Fruit fly (Drosophila melanogaster) whole organism, embryonic: ENCODE measurements around the gene CG44362.

Source experiments
- Bdp1 ChIP-seq: fragments of 200-800 bp; sonication (Bioruptor generic); optimal IDR thresholded peaks from 3 replicates; lab custom pipeline; 2016; ENCODE audit warnings: missing biosample characterization, missing genetic modification characterization
- CG10462 ChIP-seq: fragments of 200-800 bp; sonication (Bioruptor generic); optimal IDR thresholded peaks from 2 replicates; lab custom pipeline; 2016; ENCODE audit warnings: missing biosample characterization, missing genetic modification characterization
- CG11456 ChIP-seq: fragments of 200-800 bp; sonication (Bioruptor generic); IDR thresholded peaks from 3 replicates; pipeline ENCODE4 v1.3.6; 2022; ENCODE audit warnings: missing biosample characterization, missing genetic modification characterization
- CG13123 ChIP-seq: fragments of 200-800 bp; sonication (Bioruptor generic); optimal IDR thresholded peaks from 2 replicates; lab custom pipeline; 2016; ENCODE audit warnings: missing biosample characterization, missing genetic modification characterization
- CG13775 ChIP-seq: fragments of 200-800 bp; sonication (Bioruptor generic); optimal IDR thresholded peaks from 3 replicates; lab custom pipeline; 2017; ENCODE audit warnings: missing biosample characterization, mild to moderate bottlenecking, missing genetic modification characterization
- CG13894 ChIP-seq: fragments of 200-800 bp; sonication (Bioruptor generic); optimal IDR thresholded peaks from 3 replicates; lab custom pipeline; 2018; ENCODE audit warnings: missing biosample characterization, mild to moderate bottlenecking, missing genetic modification characterization, moderate library complexity
- CG14441 ChIP-seq: fragments of 200-800 bp; sonication (Bioruptor generic); IDR thresholded peaks from 2 replicates; pipeline ENCODE4 v1.3.6; 2022; ENCODE audit warnings: missing biosample characterization, missing genetic modification characterization
- CG15011 ChIP-seq: fragments of 200-800 bp; sonication (Bioruptor generic); optimal IDR thresholded peaks from 3 replicates; lab custom pipeline; 2018; ENCODE audit warnings: missing biosample characterization, mild to moderate bottlenecking, missing genetic modification characterization
- CG1602 ChIP-seq: fragments of 200-800 bp; sonication (Bioruptor generic); optimal IDR thresholded peaks from 3 replicates; lab custom pipeline; 2016; ENCODE audit warnings: missing biosample characterization, missing genetic modification characterization
- CG16779 ChIP-seq: fragments of 200-800 bp; sonication (Bioruptor generic); IDR thresholded peaks from 2 replicates; pipeline ENCODE4 v1.3.6; 2022; ENCODE audit warnings: missing biosample characterization, missing genetic modification characterization
- CG17802 ChIP-seq: fragments of 200-800 bp; sonication (Bioruptor generic); optimal IDR thresholded peaks from 2 replicates; lab custom pipeline; 2018; ENCODE audit warnings: missing biosample characterization, mild to moderate bottlenecking, missing genetic modification characterization, moderate library complexity
- CG18011 ChIP-seq: fragments of 200-800 bp; sonication (Bioruptor generic); optimal IDR thresholded peaks from 2 replicates; lab custom pipeline; 2017; ENCODE audit warnings: missing biosample characterization, missing genetic modification characterization, mild to moderate bottlenecking, moderate library complexity, missing genotype
- CG2120 ChIP-seq: fragments of 200-800 bp; sonication (Bioruptor generic); optimal IDR thresholded peaks from 3 replicates; lab custom pipeline; 2016; ENCODE audit warnings: missing biosample characterization, missing genetic modification characterization
- CG2678 ChIP-seq: fragments of 200-800 bp; sonication (Bioruptor generic); optimal IDR thresholded peaks from 3 replicates; lab custom pipeline; 2019; ENCODE audit warnings: missing biosample characterization, mild to moderate bottlenecking, missing genetic modification characterization, moderate library complexity
- CG3065 ChIP-seq: fragments of 200-800 bp; sonication (Bioruptor generic); optimal IDR thresholded peaks from 2 replicates; lab custom pipeline; 2016; ENCODE audit warnings: missing biosample characterization, missing genetic modification characterization
- CG31224 ChIP-seq: fragments of 200-800 bp; sonication (Bioruptor generic); IDR thresholded peaks from 2 replicates; pipeline ENCODE4 v1.3.6; 2022; ENCODE audit warnings: missing biosample characterization, missing genetic modification characterization
- CG3163 ChIP-seq: fragments of 200-800 bp; sonication (Bioruptor generic); optimal IDR thresholded peaks from 3 replicates; lab custom pipeline; 2016; ENCODE audit warnings: missing biosample characterization, missing genetic modification characterization
- CG32532 ChIP-seq: fragments of 200-800 bp; sonication (Bioruptor generic); IDR thresholded peaks from 2 replicates; pipeline ENCODE4 v1.3.6; 2022; ENCODE audit warnings: missing biosample characterization, missing genetic modification characterization
- CG33213 ChIP-seq: fragments of 200-800 bp; sonication (Bioruptor generic); optimal IDR thresholded peaks from 3 replicates; lab custom pipeline; 2016; ENCODE audit warnings: missing biosample characterization, missing genetic modification characterization
- CG4820 ChIP-seq: fragments of 200-800 bp; sonication (Bioruptor generic); optimal IDR thresholded peaks from 3 replicates; lab custom pipeline; 2016; ENCODE audit warnings: missing biosample characterization, missing genetic modification characterization
- CG5953 ChIP-seq: fragments of 200-800 bp; sonication (Bioruptor generic); IDR thresholded peaks from 2 replicates; pipeline ENCODE4 v1.3.6; 2022; ENCODE audit warnings: missing biosample characterization, missing genetic modification characterization
- CG6175 ChIP-seq: fragments of 200-800 bp; sonication (Bioruptor generic); IDR thresholded peaks from 3 replicates; pipeline ENCODE4 v1.3.6; 2022; ENCODE audit warnings: missing biosample characterization, missing genetic modification characterization
- CG6765 ChIP-seq: fragments of 200-800 bp; sonication (Bioruptor generic); optimal IDR thresholded peaks from 3 replicates; lab custom pipeline; 2017; ENCODE audit warnings: missing biosample characterization, mild to moderate bottlenecking, missing genetic modification characterization
- CoRest ChIP-seq: fragments of 200-800 bp; sonication (Bioruptor generic); optimal IDR thresholded peaks from 3 replicates; lab custom pipeline; 2018; ENCODE audit warnings: missing biosample characterization, mild to moderate bottlenecking, missing genetic modification characterization, moderate library complexity
- Deaf1 ChIP-seq: fragments of 200-800 bp; optimal IDR thresholded peaks from 3 replicates; lab custom pipeline; 2019; ENCODE audit warnings: missing biosample characterization, mild to moderate bottlenecking, missing genetic modification characterization, moderate library complexity
- Dek ChIP-seq: fragments of 200-800 bp; sonication (Bioruptor generic); optimal IDR thresholded peaks from 3 replicates; lab custom pipeline; 2019; ENCODE audit warnings: missing biosample characterization, mild to moderate bottlenecking, missing genetic modification characterization, moderate library complexity
- Fer1 ChIP-seq: fragments of 200-800 bp; sonication (Bioruptor generic); optimal IDR thresholded peaks from 2 replicates; lab custom pipeline; 2017; ENCODE audit warnings: missing biosample characterization, mild to moderate bottlenecking, missing genetic modification characterization
- HmgD ChIP-seq: fragments of 200-800 bp; sonication (Bioruptor generic); optimal IDR thresholded peaks from 3 replicates; lab custom pipeline; 2016; ENCODE audit warnings: missing biosample characterization, missing genetic modification characterization
- HmgZ ChIP-seq: fragments of 200-800 bp; sonication (Bioruptor generic); optimal IDR thresholded peaks from 2 replicates; lab custom pipeline; 2018; ENCODE audit warnings: missing biosample characterization, mild to moderate bottlenecking, missing genetic modification characterization
- Hmx ChIP-seq: fragments of 200-800 bp; sonication (Bioruptor generic); optimal IDR thresholded peaks from 2 replicates; lab custom pipeline; 2016; ENCODE audit warnings: missing biosample characterization, missing genetic modification characterization
- Lpt ChIP-seq: fragments of >200 bp; optimal IDR thresholded peaks from 2 replicates; lab custom pipeline; 2018; ENCODE audit warnings: missing biosample characterization, missing genetic modification characterization
- Myb ChIP-seq: fragments of 200-800 bp; sonication (Bioruptor generic); optimal IDR thresholded peaks from 2 replicates; lab custom pipeline; 2016; ENCODE audit warnings: missing biosample characterization, missing genetic modification characterization
- NfI ChIP-seq: fragments of 200-800 bp; sonication (Bioruptor generic); optimal IDR thresholded peaks from 3 replicates; lab custom pipeline; 2018; ENCODE audit warnings: missing biosample characterization, mild to moderate bottlenecking, missing genetic modification characterization, moderate library complexity
- aop ChIP-seq: fragments of 200-800 bp; sonication (Bioruptor generic); IDR thresholded peaks from 2 replicates; pipeline ENCODE4 v1.3.6; 2022; ENCODE audit warnings: missing biosample characterization, missing genetic modification characterization
- ato ChIP-seq: fragments of 200-800 bp; sonication (Bioruptor generic); IDR thresholded peaks from 2 replicates; pipeline ENCODE4 v1.3.6; 2022; ENCODE audit warnings: missing biosample characterization, missing genetic modification characterization; ENCODE audit not compliant: partially characterized antibody
- az2 ChIP-seq: fragments of 200-800 bp; sonication (Bioruptor generic); optimal IDR thresholded peaks from 3 replicates; lab custom pipeline; 2016; ENCODE audit warnings: missing biosample characterization, missing genetic modification characterization
- bigmax ChIP-seq: fragments of 200-800 bp; sonication (Bioruptor generic); optimal IDR thresholded peaks from 2 replicates; lab custom pipeline; 2018; ENCODE audit warnings: missing biosample characterization, mild to moderate bottlenecking, missing genetic modification characterization
- dan ChIP-seq: fragments of 200-800 bp; sonication (Bioruptor generic); IDR thresholded peaks from 2 replicates; pipeline ENCODE4 v1.3.6; 2022; ENCODE audit warnings: missing biosample characterization, missing genetic modification characterization
- eyg ChIP-seq: fragments of 200-800 bp; sonication (Bioruptor generic); optimal IDR thresholded peaks from 3 replicates; lab custom pipeline; 2016; ENCODE audit warnings: missing biosample characterization, missing genetic modification characterization
- fd64A ChIP-seq: fragments of 200-800 bp; sonication (Bioruptor generic); optimal IDR thresholded peaks from 3 replicates; lab custom pipeline; 2018; ENCODE audit warnings: missing biosample characterization, mild to moderate bottlenecking, missing genetic modification characterization
- maf-S ChIP-seq: fragments of 200-800 bp; sonication (Bioruptor generic); optimal IDR thresholded peaks from 2 replicates; lab custom pipeline; 2016; ENCODE audit warnings: missing biosample characterization, missing genetic modification characterization
- nau ChIP-seq: fragments of 200-800 bp; sonication (Bioruptor generic); optimal IDR thresholded peaks from 3 replicates; lab custom pipeline; 2017; ENCODE audit warnings: missing biosample characterization, mild to moderate bottlenecking, missing genetic modification characterization, missing genetic modification reagents
- odd ChIP-seq: fragments of 200-800 bp; sonication (Bioruptor generic); optimal IDR thresholded peaks from 2 replicates; lab custom pipeline; 2017; ENCODE audit warnings: missing biosample characterization, mild to moderate bottlenecking, missing genetic modification characterization
- sc ChIP-seq, 3 experiments: fragments of >200 bp in 2 of 3; fragments of 200-800 bp in 1 of 3; sonication (Bioruptor generic) in 1 of 3; optimal IDR thresholded peaks; 2 replicates in 2 of 3; 3 replicates in 1 of 3; lab custom pipeline; 2017; ENCODE audit warnings: mild to moderate bottlenecking in 1 of 3, missing biosample characterization in 1 of 3, missing genetic modification characterization in 1 of 3, missing genetic modification reagents in 1 of 3
- seq ChIP-seq: fragments of 200-800 bp; sonication (Bioruptor generic); IDR thresholded peaks from 2 replicates; pipeline ENCODE4 v1.3.6; 2022; ENCODE audit warnings: missing biosample characterization, missing genetic modification characterization
- ssp ChIP-seq: fragments of 200-800 bp; sonication (Bioruptor generic); IDR thresholded peaks from 2 replicates; pipeline ENCODE4 v1.3.6; 2022; ENCODE audit warnings: missing biosample characterization, missing genetic modification characterization
- tap ChIP-seq: fragments of 200-800 bp; optimal IDR thresholded peaks from 3 replicates; lab custom pipeline; 2019; ENCODE audit warnings: missing biosample characterization, mild to moderate bottlenecking, missing genetic modification characterization, moderate library complexity
- tio ChIP-seq: fragments of 200-800 bp; sonication (Bioruptor generic); optimal IDR thresholded peaks from 2 replicates; lab custom pipeline; 2017; ENCODE audit warnings: missing biosample characterization, missing genetic modification characterization, inconsistent platforms
- tx ChIP-seq: fragments of 200-800 bp; sonication (Bioruptor generic); optimal IDR thresholded peaks from 2 replicates; lab custom pipeline; 2016; ENCODE audit warnings: missing biosample characterization, missing genetic modification characterization
- unpg ChIP-seq: fragments of 200-800 bp; sonication (Bioruptor generic); optimal IDR thresholded peaks from 3 replicates; lab custom pipeline; 2018; ENCODE audit warnings: missing biosample characterization, mild to moderate bottlenecking, missing genetic modification characterization, moderate library complexity
- vfl ChIP-seq: fragments of 200-800 bp; sonication (Bioruptor generic); optimal IDR thresholded peaks from 2 replicates; lab custom pipeline; 2016; ENCODE audit warnings: missing biosample characterization, missing genetic modification characterization

Gene CG44362

DNA sequence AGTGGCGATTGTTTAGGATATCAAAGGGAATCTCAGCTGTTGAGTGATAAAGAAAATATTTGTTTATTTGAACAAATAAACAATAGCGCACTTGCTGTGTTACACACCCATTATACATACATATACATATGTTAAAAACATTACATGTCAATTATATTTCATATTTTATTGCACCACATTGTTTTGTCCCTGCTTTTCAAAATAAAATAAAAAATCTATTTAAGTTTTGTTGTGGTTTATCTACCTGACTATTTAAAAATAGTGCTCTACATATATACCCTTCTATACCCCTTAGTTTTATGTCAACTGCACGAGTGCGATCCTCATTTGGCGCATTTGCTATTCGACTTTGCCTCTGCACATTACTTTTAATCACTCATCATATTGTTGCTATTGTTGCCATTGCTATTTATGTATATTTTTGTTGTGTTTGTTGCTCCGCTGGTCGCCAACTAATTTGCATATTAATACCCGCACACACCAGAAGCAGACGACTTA, 47.4 kb upstream of the CG44362 start (continued):
- peak; percentile 69 for TF ChIP-seq odd (GFP tag; lab: Kevin White, UChicago)
- no peak for TF ChIP-seq Lpt
- TF ChIP-seq CG3065 (GFP tag; lab: Kevin White, UChicago) = peak; percentile 64
- TF ChIP-seq ato = no peak
- no peak for TF ChIP-seq CG13894 (tag; lab: Kevin White, UChicago)
- TF ChIP-seq CG4820 (GFP tag; lab: Kevin White, UChicago) = peak; percentile 86
- peak; percentile 87 for TF ChIP-seq tap
- TF ChIP-seq bigmax = no peak
- TF ChIP-seq az2 (GFP tag; lab: Kevin White, UChicago) = peak; percentile 90
- peak; percentile 51 for TF ChIP-seq CG6765 (GFP tag; lab: Kevin White, UChicago)
- peak; percentile 70; the same call in 1 of the 2 replicates for TF ChIP-seq dan (GFP tag; lab: Robert Waterston, UW)
- TF ChIP-seq Fer1 (GFP tag; lab: Kevin White, UChicago) = peak; percentile 81
- peak; percentile 98 for TF ChIP-seq CG2678
- peak; percentile 91 for TF ChIP-seq CG1602
- TF ChIP-seq HmgD (GFP tag; lab: Kevin White, UChicago) = no peak
- TF ChIP-seq sc (optimal IDR thresholded peaks at IDR 0.05; lab: Kevin White, UChicago) = no peak
- TF ChIP-seq sc (GFP tag; optimal IDR thresholded peaks at IDR 0.05; lab: Kevin White, UChicago) = peak; percentile 85
- TF ChIP-seq tx (GFP tag; lab: Kevin White, UChicago) = peak; percentile 53
- peak; percentile 76 for TF ChIP-seq CG31224 (GFP tag; lab: Robert Waterston, UW)
- peak; percentile 84 for TF ChIP-seq NfI (GFP tag; lab: Kevin White, UChicago)
- no peak for TF ChIP-seq CG13123 (GFP tag; lab: Kevin White, UChicago)
- TF ChIP-seq HmgZ (tag; lab: Kevin White, UChicago) = peak; percentile 86
- TF ChIP-seq CG33213 (GFP tag; lab: Kevin White, UChicago) = no peak
- peak; percentile 74 for TF ChIP-seq CG16779
- TF ChIP-seq nau (GFP tag; lab: Kevin White, UChicago) = peak; percentile 82
- peak; percentile 91 for TF ChIP-seq seq (GFP tag; lab: Robert Waterston, UW)
- peak; percentile 95 for TF ChIP-seq CoRest (tag; lab: Kevin White, UChicago)
- TF ChIP-seq CG14441 (GFP tag; lab: Robert Waterston, UW) = peak; percentile 93
- peak; percentile 6 for TF ChIP-seq vfl (GFP tag; lab: Kevin White, UChicago)
- TF ChIP-seq maf-S (GFP tag; lab: Kevin White, UChicago) = peak; percentile 58
- TF ChIP-seq CG6175 = 0 out of 3 replicates have a peak, but pooled peaks have one; percentile 9
- TF ChIP-seq CG32532 (GFP tag; lab: Robert Waterston, UW) = peak; percentile 92
- TF ChIP-seq CG17802 (tag; lab: Kevin White, UChicago) = peak; percentile 56
- TF ChIP-seq CG3163 (GFP tag; lab: Kevin White, UChicago) = no peak
- TF ChIP-seq CG18011 (GFP tag; lab: Kevin White, UChicago) = peak; percentile 48
- peak; percentile 91 for TF ChIP-seq tio (GFP tag; lab: Kevin White, UChicago)
- TF ChIP-seq CG15011 (GFP tag; lab: Kevin White, UChicago) = peak; percentile 93
- TF ChIP-seq ssp = peak; percentile 85
- peak; percentile 91 for TF ChIP-seq unpg
- peak; percentile 53 for TF ChIP-seq Bdp1
- peak; percentile 86 for TF ChIP-seq CG11456
- TF ChIP-seq Dek = peak; percentile 80
- peak; percentile 85 for TF ChIP-seq CG10462 (GFP tag; lab: Kevin White, UChicago)
- TF ChIP-seq CG5953 (GFP tag; lab: Robert Waterston, UW) = peak; percentile 86
- TF ChIP-seq eyg (GFP tag; lab: Kevin White, UChicago) = peak; percentile 13
- peak; percentile 54 for TF ChIP-seq Myb (GFP tag; lab: Kevin White, UChicago)
- TF ChIP-seq Hmx (GFP tag; lab: Kevin White, UChicago) = peak; percentile 72
- peak; percentile 92 for TF ChIP-seq CG2120
- peak; percentile 36 for TF ChIP-seq Deaf1
- TF ChIP-seq fd64A = peak; percentile 33
- TF ChIP-seq CG13775 (GFP tag; lab: Kevin White, UChicago) = peak; percentile 92
- TF ChIP-seq aop (GFP tag; lab: Robert Waterston, UW) = peak; percentile 39; the same call in 1 of the 2 replicates
